Fruit fly (Drosophila melanogaster) whole organism, wandering third instar larva: ENCODE data around the gene RYa-R.

Source experiments
- Abd-B ChIP-seq: fragments of >200 bp; optimal IDR thresholded peaks from 2 replicates; lab custom pipeline; 2017; ENCODE audit warnings: missing biosample characterization, missing genetic modification characterization
- CG9705 ChIP-seq: fragments of 200-800 bp; sonication (Bioruptor generic); optimal IDR thresholded peaks from 2 replicates; lab custom pipeline; 2018; ENCODE audit warnings: missing biosample characterization, mild to moderate bottlenecking, missing genetic modification characterization
- CrebA ChIP-seq: fragments of 200-800 bp; sonication (Bioruptor generic); optimal IDR thresholded peaks from 2 replicates; lab custom pipeline; 2016; ENCODE audit warnings: missing biosample characterization, mild to moderate bottlenecking, missing genetic modification characterization, borderline replicate concordance
- Dif ChIP-seq: fragments of 200-275, 200-300 bp; sonication (Bioruptor generic); optimal IDR thresholded peaks from 2 replicates; lab custom pipeline; 2018; ENCODE audit warnings: missing biosample characterization, missing genetic modification characterization; ENCODE audit not compliant: partially characterized antibody
- GATAd ChIP-seq: sonication (Bioruptor generic); optimal IDR thresholded peaks from 2 replicates; lab custom pipeline; 2016; ENCODE audit warnings: missing biosample characterization, missing genetic modification characterization
- HLH106 ChIP-seq: fragments of 200-800 bp; optimal IDR thresholded peaks from 3 replicates; lab custom pipeline; 2019; ENCODE audit warnings: missing biosample characterization, mild to moderate bottlenecking, missing genetic modification characterization, moderate library complexity
- Hnf4 ChIP-seq: fragments of 200-800 bp; sonication (Bioruptor generic); optimal IDR thresholded peaks from 2 replicates; lab custom pipeline; 2016; ENCODE audit warnings: missing biosample characterization, mild to moderate bottlenecking, missing genetic modification characterization
- Hr78 ChIP-seq: fragments of >200 bp; optimal IDR thresholded peaks from 2 replicates; lab custom pipeline; 2017; ENCODE audit warnings: missing biosample characterization, missing genetic modification characterization
- Hr83 ChIP-seq: fragments of 200-300 bp; sonication (Bioruptor generic); optimal IDR thresholded peaks from 2 replicates; lab custom pipeline; 2016; ENCODE audit warnings: missing biosample characterization, mild to moderate bottlenecking, missing genetic modification characterization, moderate library complexity; ENCODE audit not compliant: poor library complexity, severe bottlenecking
- Jra ChIP-seq: sonication (Bioruptor generic); optimal IDR thresholded peaks from 2 replicates; lab custom pipeline; 2016; ENCODE audit warnings: missing biosample characterization, missing genetic modification characterization
- Mio ChIP-seq: sonication (Bioruptor generic); optimal IDR thresholded peaks from 2 replicates; lab custom pipeline; 2016; ENCODE audit warnings: missing biosample characterization, missing genetic modification characterization
- Myc ChIP-seq: fragments of >200 bp; optimal IDR thresholded peaks from 2 replicates; lab custom pipeline; 2017
- N ChIP-seq: fragments of >200 bp; optimal IDR thresholded peaks from 2 replicates; lab custom pipeline; 2018; ENCODE audit warnings: missing biosample characterization, missing external identifiers, missing genetic modification characterization
- OdsH ChIP-seq: fragments of 200-800 bp; sonication (Bioruptor generic); optimal IDR thresholded peaks from 2 replicates; lab custom pipeline; 2016; ENCODE audit warnings: missing biosample characterization, mild to moderate bottlenecking, missing genetic modification characterization
- Rel ChIP-seq, 2 experiments: fragments of 200-800 bp; sonication (Bioruptor generic) in 1 of 2; optimal IDR thresholded peaks; 2 replicates in 1 of 2; 3 replicates in 1 of 2; lab custom pipeline; 2016 to 2019; ENCODE audit warnings: mild to moderate bottlenecking in 2 of 2, missing biosample characterization in 2 of 2, missing genetic modification characterization in 2 of 2, moderate library complexity in 1 of 2
- Sp1 ChIP-seq: fragments of 200-800 bp; sonication (Bioruptor generic); optimal IDR thresholded peaks from 3 replicates; lab custom pipeline; 2019; ENCODE audit warnings: missing biosample characterization, mild to moderate bottlenecking, missing genetic modification characterization, moderate library complexity
- Vsx2 ChIP-seq: fragments of 200-300, 225-300 bp; sonication (Bioruptor generic); optimal IDR thresholded peaks from 2 replicates; lab custom pipeline; 2018; ENCODE audit warnings: missing biosample characterization, missing genetic modification characterization; ENCODE audit not compliant: partially characterized antibody
- br ChIP-seq: fragments of 200-800 bp; sonication (Bioruptor generic); optimal IDR thresholded peaks from 2 replicates; lab custom pipeline; 2016; ENCODE audit warnings: missing biosample characterization, missing genetic modification characterization
- brk ChIP-seq: fragments of 200-800 bp; sonication (Bioruptor generic); optimal IDR thresholded peaks from 2 replicates; lab custom pipeline; 2016; ENCODE audit warnings: missing biosample characterization, mild to moderate bottlenecking, missing genetic modification characterization
- dl ChIP-seq, 2 experiments: fragments of 175-275, 200-275 bp in 1 of 2; fragments of 200-275 bp in 1 of 2; sonication (Bioruptor generic); optimal IDR thresholded peaks; lab custom pipeline; 2018; ENCODE audit warnings: mild to moderate bottlenecking in 2 of 2, missing biosample characterization in 2 of 2, missing genetic modification characterization in 2 of 2, moderate library complexity in 2 of 2; ENCODE audit not compliant: partially characterized antibody in 2 of 2, insufficient read depth in 1 of 2
- dmrt93B ChIP-seq: fragments of 200-800 bp; sonication (Bioruptor generic); optimal IDR thresholded peaks from 2 replicates; lab custom pipeline; 2018; ENCODE audit warnings: missing biosample characterization, mild to moderate bottlenecking, missing genetic modification characterization
- dsf ChIP-seq: sonication (Bioruptor generic); optimal IDR thresholded peaks from 2 replicates; lab custom pipeline; 2016; ENCODE audit warnings: missing biosample characterization, missing genetic modification characterization, borderline replicate concordance
- ey ChIP-seq: fragments of 200-800 bp; sonication (Bioruptor generic); optimal IDR thresholded peaks from 2 replicates; lab custom pipeline; 2016; ENCODE audit warnings: missing biosample characterization, missing genetic modification characterization
- foxo ChIP-seq, 2 experiments: fragments of 200-800 bp; sonication (Bioruptor generic); optimal IDR thresholded peaks; 2 replicates in 1 of 2; 3 replicates in 1 of 2; lab custom pipeline; 2016 to 2017; ENCODE audit warnings: missing biosample characterization in 2 of 2, missing genetic modification characterization in 2 of 2
- fru ChIP-seq: fragments of 200-800 bp; sonication (Bioruptor generic); optimal IDR thresholded peaks from 3 replicates; lab custom pipeline; 2016; ENCODE audit warnings: missing biosample characterization, mild to moderate bottlenecking, missing genetic modification characterization
- h ChIP-seq: fragments of 200-800 bp; sonication (Bioruptor generic); optimal IDR thresholded peaks from 3 replicates; lab custom pipeline; 2016; ENCODE audit warnings: missing biosample characterization, mild to moderate bottlenecking, missing genetic modification characterization
- jim ChIP-seq: fragments of 175-275, 200-325 bp; sonication (Bioruptor generic); optimal IDR thresholded peaks from 2 replicates; lab custom pipeline; 2016; ENCODE audit warnings: missing biosample characterization, mild to moderate bottlenecking, missing genetic modification characterization
- lola ChIP-seq: fragments of >200 bp; optimal IDR thresholded peaks from 2 replicates; lab custom pipeline; 2017; ENCODE audit warnings: missing biosample characterization, missing genetic modification characterization
- pan ChIP-seq: fragments of >200 bp; optimal IDR thresholded peaks from 2 replicates; lab custom pipeline; 2017
- psq ChIP-seq: fragments of 200-800 bp; sonication (Bioruptor generic); optimal IDR thresholded peaks from 3 replicates; lab custom pipeline; 2017; ENCODE audit warnings: missing biosample characterization, mild to moderate bottlenecking, missing genetic modification characterization, moderate library complexity
- rgr ChIP-seq: fragments of 200-800 bp; sonication (Bioruptor generic); optimal IDR thresholded peaks from 3 replicates; lab custom pipeline; 2016; ENCODE audit warnings: missing biosample characterization, mild to moderate bottlenecking, missing genetic modification characterization
- sage ChIP-seq: fragments of 200-800 bp; sonication (Bioruptor generic); optimal IDR thresholded peaks from 2 replicates; lab custom pipeline; 2016; ENCODE audit warnings: missing biosample characterization, mild to moderate bottlenecking, missing genetic modification characterization
- sv ChIP-seq: fragments of 200-800 bp; sonication (Bioruptor generic); optimal IDR thresholded peaks from 3 replicates; lab custom pipeline; 2016; ENCODE audit warnings: missing biosample characterization, missing genetic modification characterization
- tai ChIP-seq: sonication (Bioruptor generic); optimal IDR thresholded peaks from 2 replicates; lab custom pipeline; 2016; ENCODE audit warnings: missing biosample characterization, missing genetic modification characterization
- usp ChIP-seq: fragments of >200 bp; optimal IDR thresholded peaks from 2 replicates; lab custom pipeline; 2017; ENCODE audit warnings: missing biosample characterization, missing genetic modification characterization
- woc ChIP-seq: sonication (Bioruptor generic); optimal IDR thresholded peaks from 2 replicates; lab custom pipeline; 2016; ENCODE audit warnings: missing biosample characterization, mild to moderate bottlenecking, missing genetic modification characterization

The RYa-R gene

dm6 chr3R:26953478-26953874, 43.3 kb upstream of the RYa-R start:
- TF ChIP-seq rgr (GFP tag; lab: Kevin White, UChicago) = peak; percentile 51
- no peak for TF ChIP-seq lola (GFP tag; lab: Kevin White, UChicago)
- no peak for TF ChIP-seq brk (GFP tag; lab: Kevin White, UChicago)
- peak; percentile 41 for TF ChIP-seq ey
- TF ChIP-seq br = peak; percentile 43
- TF ChIP-seq usp (GFP tag; lab: Kevin White, UChicago) = no peak
- TF ChIP-seq tai (GFP tag; lab: Kevin White, UChicago) = no peak
- TF ChIP-seq, all 38 proteins: peak for 3

- TF ChIP-seq GATAd (GFP tag; lab: Kevin White, UChicago) (no peak), Hr83 (no peak), h (GFP tag; lab: Kevin White, UChicago) (peak; percentile 78), dmrt93B (peak; percentile 82), brk (GFP tag; lab: Kevin White, UChicago) (peak; percentile 68), pan (lab: Kevin White, UChicago) (no peak), Jra (GFP tag; lab: Kevin White, UChicago) (no peak), Sp1 (GFP tag; lab: Kevin White, UChicago) (peak; percentile 84), OdsH (GFP tag; lab: Kevin White, UChicago) (peak; percentile 89), CrebA (GFP tag; lab: Kevin White, UChicago) (peak; percentile 35), lola (GFP tag; lab: Kevin White, UChicago) (no peak), foxo (GFP tag; optimal IDR thresholded peaks at IDR 0.05; lab: Kevin White, UChicago) (peak in 1 of 2 experiments; percentile 81), tai (GFP tag; lab: Kevin White, UChicago) (peak; percentile 18), woc (peak; percentile 73), sage (GFP tag; lab: Kevin White, UChicago) (peak; percentile 82), N (no peak), Abd-B (GFP tag; lab: Kevin White, UChicago) (no peak), CG9705 (peak; percentile 13), dsf (GFP tag; lab: Kevin White, UChicago) (peak; percentile 24), jim (peak; percentile 14), sv (GFP tag; lab: Kevin White, UChicago) (no peak), Rel (GFP tag; optimal IDR thresholded peaks at IDR 0.05; lab: Kevin White, UChicago) (peak; percentile 92), Rel (tag; optimal IDR thresholded peaks at IDR 0.05; lab: Kevin White, UChicago) (peak; percentile 20), fru (GFP tag; lab: Kevin White, UChicago) (peak; percentile 74), Vsx2 (GFP tag; lab: Kevin White, UChicago) (peak; percentile 5), Hnf4 (GFP tag; lab: Kevin White, UChicago) (peak; percentile 74), usp (GFP tag; lab: Kevin White, UChicago) (no peak), Hr78 (GFP tag; lab: Kevin White, UChicago) (no peak), psq (peak; percentile 100), rgr (GFP tag; lab: Kevin White, UChicago) (peak; percentile 89), dl (GFP tag; optimal IDR thresholded peaks at IDR 0.05; lab: Kevin White, UChicago; ENCODE audit: insufficient read depth in 1 of 2, partially characterized antibody in 2 of 2) (no peak), HLH106 (tag; lab: Kevin White, UChicago) (peak; percentile 79), ey (peak; percentile 51), br (peak; percentile 38)
Measured at dm6 chr3R:26954020-26954672, 42.6 kb upstream of the RYa-R start.

- no peak for TF ChIP-seq tai (GFP tag; lab: Kevin White, UChicago)
- TF ChIP-seq dl (GFP tag; optimal IDR thresholded peaks at IDR 0.05; lab: Kevin White, UChicago; ENCODE audit: insufficient read depth in 1 of 2, partially characterized antibody in 2 of 2) = no peak
- no peak for TF ChIP-seq usp (GFP tag; lab: Kevin White, UChicago)
- TF ChIP-seq N = no peak
- TF ChIP-seq fru (GFP tag; lab: Kevin White, UChicago) = no peak
- TF ChIP-seq dmrt93B = no peak
- TF ChIP-seq sage (GFP tag; lab: Kevin White, UChicago) = no peak
- no peak for TF ChIP-seq Hr83
- TF ChIP-seq h (GFP tag; lab: Kevin White, UChicago) = no peak
- no peak for TF ChIP-seq Rel (GFP tag; optimal IDR thresholded peaks at IDR 0.05; lab: Kevin White, UChicago)
- TF ChIP-seq Rel (tag; optimal IDR thresholded peaks at IDR 0.05; lab: Kevin White, UChicago) = no peak
- TF ChIP-seq Sp1 (GFP tag; lab: Kevin White, UChicago) = no peak
- TF ChIP-seq woc = no peak
- no peak for TF ChIP-seq dsf (GFP tag; lab: Kevin White, UChicago)
- TF ChIP-seq Myc (lab: Kevin White, UChicago) = no peak
- TF ChIP-seq CrebA (GFP tag; lab: Kevin White, UChicago) = no peak
- no peak for TF ChIP-seq Mio (GFP tag; lab: Kevin White, UChicago)
- TF ChIP-seq Dif (GFP tag; lab: Kevin White, UChicago) = no peak
- TF ChIP-seq br = no peak
- TF ChIP-seq pan (lab: Kevin White, UChicago) = no peak
Measured at dm6 chr3R:26955527-26955926, 41.3 kb upstream of the RYa-R start.
